Fruit fly (Drosophila melanogaster) whole organism, embryonic: Measurements from ENCODE around the gene CG13838.

Experiments
- Antp ChIP-seq: fragments of 200-800 bp; sonication (Bioruptor generic); optimal IDR thresholded peaks from 3 replicates; lab custom pipeline; 2016; ENCODE audit warnings: missing biosample characterization, missing genetic modification characterization
- CG10267 ChIP-seq: fragments of 200-800 bp; sonication (Bioruptor generic); optimal IDR thresholded peaks from 2 replicates; lab custom pipeline; 2018; ENCODE audit warnings: missing biosample characterization, mild to moderate bottlenecking, missing genetic modification characterization, moderate library complexity
- CG10431 ChIP-seq: fragments of 200-800 bp; sonication (Bioruptor generic); optimal IDR thresholded peaks from 3 replicates; lab custom pipeline; 2018; ENCODE audit warnings: missing biosample characterization, mild to moderate bottlenecking, missing genetic modification characterization
- CG10654 ChIP-seq: fragments of 200-800 bp; sonication (Bioruptor generic); optimal IDR thresholded peaks from 2 replicates; lab custom pipeline; 2016; ENCODE audit warnings: missing biosample characterization, missing genetic modification characterization
- CG12299 ChIP-seq: fragments of 200-800 bp; sonication (Bioruptor generic); optimal IDR thresholded peaks from 2 replicates; lab custom pipeline; 2018; ENCODE audit warnings: missing biosample characterization, mild to moderate bottlenecking, missing genetic modification characterization
- CG12942 ChIP-seq: fragments of 200-800 bp; sonication (Bioruptor generic); optimal IDR thresholded peaks from 3 replicates; lab custom pipeline; 2016; ENCODE audit warnings: missing biosample characterization, missing genetic modification characterization
- CG1529 ChIP-seq: fragments of 200-800 bp; sonication (Bioruptor generic); optimal IDR thresholded peaks from 3 replicates; lab custom pipeline; 2018; ENCODE audit warnings: missing biosample characterization, missing genetic modification characterization
- CG15601 ChIP-seq: fragments of 200-800 bp; sonication (Bioruptor generic); optimal IDR thresholded peaks from 3 replicates; lab custom pipeline; 2019; ENCODE audit warnings: missing biosample characterization, mild to moderate bottlenecking, missing genetic modification characterization, moderate library complexity
- CG18262 ChIP-seq: fragments of 200-800 bp; optimal IDR thresholded peaks from 3 replicates; lab custom pipeline; 2019; ENCODE audit warnings: missing biosample characterization, mild to moderate bottlenecking, missing genetic modification characterization, moderate library complexity
- CG18599 ChIP-seq: fragments of 200-800 bp; sonication (Bioruptor generic); optimal IDR thresholded peaks from 3 replicates; lab custom pipeline; 2017; ENCODE audit warnings: missing biosample characterization, missing genetic modification characterization, mild to moderate bottlenecking, moderate library complexity, missing genetic modification reagents
- CG2129 ChIP-seq: fragments of 200-800 bp; sonication (Bioruptor generic); IDR thresholded peaks from 2 replicates; pipeline ENCODE4 v1.3.6; 2022; ENCODE audit warnings: missing biosample characterization, missing genetic modification characterization; ENCODE audit not compliant: partially characterized antibody
- CG31365 ChIP-seq: fragments of 200-800 bp; sonication (Bioruptor generic); optimal IDR thresholded peaks from 2 replicates; lab custom pipeline; 2018; ENCODE audit warnings: missing biosample characterization, mild to moderate bottlenecking, missing genetic modification characterization
- CG3995 ChIP-seq: fragments of 200-800 bp; sonication (Bioruptor generic); optimal IDR thresholded peaks from 3 replicates; lab custom pipeline; 2016; ENCODE audit warnings: missing biosample characterization, missing genetic modification characterization
- CG4730 ChIP-seq: fragments of 200-800 bp; sonication (Bioruptor generic); IDR thresholded peaks from 2 replicates; pipeline ENCODE4 v1.3.6; 2022; ENCODE audit warnings: missing biosample characterization, missing genetic modification characterization
- CG4820 ChIP-seq: fragments of 200-800 bp; sonication (Bioruptor generic); optimal IDR thresholded peaks from 3 replicates; lab custom pipeline; 2016; ENCODE audit warnings: missing biosample characterization, missing genetic modification characterization
- CG6683 ChIP-seq: fragments of 200-800 bp; sonication (Bioruptor generic); optimal IDR thresholded peaks from 2 replicates; lab custom pipeline; 2017; ENCODE audit warnings: missing biosample characterization, mild to moderate bottlenecking, missing genetic modification characterization, missing genetic modification reagents
- CG7372 ChIP-seq: fragments of 200-800 bp; sonication (Bioruptor generic); IDR thresholded peaks from 2 replicates; pipeline ENCODE4 v1.3.6; 2022; ENCODE audit warnings: missing biosample characterization, missing genetic modification characterization
- CG8290 ChIP-seq, 3 experiments: fragments of 200-800 bp; sonication (Bioruptor generic); optimal IDR thresholded peaks; 2 replicates each; lab custom pipeline; 2016 to 2019; ENCODE audit warnings: missing biosample characterization in 3 of 3, missing genetic modification characterization in 3 of 3, mild to moderate bottlenecking in 2 of 3, moderate library complexity in 1 of 3
- CG8924 ChIP-seq: fragments of 200-800 bp; optimal IDR thresholded peaks from 3 replicates; lab custom pipeline; 2019; ENCODE audit warnings: missing biosample characterization, mild to moderate bottlenecking, missing genetic modification characterization, moderate library complexity
- CG9797 ChIP-seq: fragments of 200-800 bp; sonication (Bioruptor generic); optimal IDR thresholded peaks from 3 replicates; lab custom pipeline; 2018; ENCODE audit warnings: missing biosample characterization, mild to moderate bottlenecking, missing genetic modification characterization
- CG9817 ChIP-seq: fragments of 200-800 bp; sonication (Bioruptor generic); optimal IDR thresholded peaks from 2 replicates; lab custom pipeline; 2018; ENCODE audit warnings: missing biosample characterization, mild to moderate bottlenecking, missing genetic modification characterization, moderate library complexity
- Chrac-16 ChIP-seq: fragments of 200-800 bp; sonication (Bioruptor generic); optimal IDR thresholded peaks from 3 replicates; lab custom pipeline; 2016; ENCODE audit warnings: missing biosample characterization, missing genetic modification characterization
- CkIIα-i1 ChIP-seq: fragments of 200-800 bp; sonication (Bioruptor generic); IDR thresholded peaks from 2 replicates; pipeline ENCODE4 v1.3.6; 2022; ENCODE audit warnings: missing biosample characterization, missing genetic modification characterization
- Dek ChIP-seq: fragments of 200-800 bp; sonication (Bioruptor generic); optimal IDR thresholded peaks from 3 replicates; lab custom pipeline; 2019; ENCODE audit warnings: missing biosample characterization, mild to moderate bottlenecking, missing genetic modification characterization, moderate library complexity
- Dfd ChIP-seq, 2 experiments: fragments of >200 bp; optimal IDR thresholded peaks; 2 replicates each; lab custom pipeline; 2017; ENCODE audit warnings: missing biosample characterization in 2 of 2, missing genetic modification characterization in 2 of 2
- ERR ChIP-seq: fragments of 200-800 bp; sonication (Bioruptor generic); optimal IDR thresholded peaks from 2 replicates; lab custom pipeline; 2016; ENCODE audit warnings: missing biosample characterization, missing genetic modification characterization
- H15 ChIP-seq: fragments of 200-800 bp; sonication (Bioruptor generic); IDR thresholded peaks from 3 replicates; pipeline ENCODE4 v1.3.6; 2022; ENCODE audit warnings: missing biosample characterization, missing genetic modification characterization
- H2.0 ChIP-seq: fragments of 200-800 bp; sonication (Bioruptor generic); IDR thresholded peaks from 2 replicates; pipeline ENCODE4 v1.3.6; 2022; ENCODE audit warnings: missing biosample characterization, missing genetic modification characterization
- Lim3 ChIP-seq: fragments of 200-800 bp; sonication (Bioruptor generic); IDR thresholded peaks from 2 replicates; pipeline ENCODE4 v1.3.6; 2022; ENCODE audit warnings: missing biosample characterization, missing genetic modification characterization
- Max ChIP-seq: fragments of 200-800 bp; sonication (Bioruptor generic); optimal IDR thresholded peaks from 2 replicates; lab custom pipeline; 2016; ENCODE audit warnings: missing biosample characterization, mild to moderate bottlenecking, missing genetic modification characterization
- NK7.1 ChIP-seq: fragments of 200-800 bp; sonication (Bioruptor generic); optimal IDR thresholded peaks from 3 replicates; lab custom pipeline; 2016; ENCODE audit warnings: missing biosample characterization, missing genetic modification characterization
- Oaz ChIP-seq: fragments of 200-800 bp; sonication (Bioruptor generic); IDR thresholded peaks from 2 replicates; pipeline ENCODE4 v1.3.6; 2022; ENCODE audit warnings: missing biosample characterization, missing genetic modification characterization
- PHDP ChIP-seq: fragments of 200-800 bp; sonication (Bioruptor generic); optimal IDR thresholded peaks from 3 replicates; lab custom pipeline; 2018; ENCODE audit warnings: missing biosample characterization, mild to moderate bottlenecking, missing genetic modification characterization, moderate library complexity
- Rx ChIP-seq: fragments of 200-800 bp; sonication (Bioruptor generic); IDR thresholded peaks from 2 replicates; pipeline ENCODE4 v1.3.6; 2022; ENCODE audit warnings: missing biosample characterization, missing genetic modification characterization
- aop ChIP-seq: fragments of 200-800 bp; sonication (Bioruptor generic); IDR thresholded peaks from 2 replicates; pipeline ENCODE4 v1.3.6; 2022; ENCODE audit warnings: missing biosample characterization, missing genetic modification characterization
- bab2 ChIP-seq: fragments of 200-800 bp; sonication (Bioruptor generic); optimal IDR thresholded peaks from 2 replicates; lab custom pipeline; 2016; ENCODE audit warnings: missing biosample characterization, missing genetic modification characterization
- bsh ChIP-seq, 2 experiments: fragments of 200-800 bp; sonication (Bioruptor generic); optimal IDR thresholded peaks; 2 replicates each; lab custom pipeline; 2017 to 2018; ENCODE audit warnings: mild to moderate bottlenecking in 2 of 2, missing biosample characterization in 2 of 2, missing genetic modification characterization in 2 of 2, moderate library complexity in 1 of 2
- caup ChIP-seq: fragments of 200-800 bp; sonication (Bioruptor generic); optimal IDR thresholded peaks from 3 replicates; lab custom pipeline; 2017; ENCODE audit warnings: missing biosample characterization, mild to moderate bottlenecking, missing genetic modification characterization, moderate library complexity; ENCODE audit not compliant: severe bottlenecking
- chm ChIP-seq: fragments of 200-800 bp; sonication (Bioruptor generic); IDR thresholded peaks from 2 replicates; pipeline ENCODE4 v1.3.6; 2022; ENCODE audit warnings: missing biosample characterization, missing genetic modification characterization
- crol ChIP-seq: fragments of 200-800 bp; sonication (Bioruptor generic); IDR thresholded peaks from 2 replicates; pipeline ENCODE4 v1.3.6; 2022; ENCODE audit warnings: missing biosample characterization, missing genetic modification characterization
- crp ChIP-seq, 2 experiments: fragments of 200-800 bp; sonication (Bioruptor generic); optimal IDR thresholded peaks; 2 replicates in 1 of 2; 3 replicates in 1 of 2; lab custom pipeline; 2017; ENCODE audit warnings: missing biosample characterization in 2 of 2, missing genetic modification characterization in 2 of 2, mild to moderate bottlenecking in 1 of 2, moderate library complexity in 1 of 2
- dm ChIP-seq: fragments of 200-800 bp; sonication (Bioruptor generic); optimal IDR thresholded peaks from 3 replicates; lab custom pipeline; 2016; ENCODE audit warnings: missing biosample characterization, missing genetic modification characterization
- emc ChIP-seq: fragments of 200-800 bp; sonication (Bioruptor generic); optimal IDR thresholded peaks from 2 replicates; lab custom pipeline; 2016; ENCODE audit warnings: missing biosample characterization, missing genetic modification characterization
- exex ChIP-seq: fragments of 200-800 bp; sonication (Bioruptor generic); optimal IDR thresholded peaks from 4 replicates; lab custom pipeline; 2018; ENCODE audit warnings: missing biosample characterization, mild to moderate bottlenecking, missing genetic modification characterization, moderate library complexity
- ftz-f1 ChIP-seq: fragments of 200-800 bp; sonication (Bioruptor generic); optimal IDR thresholded peaks from 2 replicates; lab custom pipeline; 2016; ENCODE audit warnings: missing biosample characterization, missing genetic modification characterization
- ken ChIP-seq: fragments of 200-800 bp; sonication (Bioruptor generic); IDR thresholded peaks from 3 replicates; pipeline ENCODE4 v1.3.6; 2022; ENCODE audit warnings: missing biosample characterization, missing genetic modification characterization
- sc ChIP-seq, 3 experiments: fragments of >200 bp in 2 of 3; fragments of 200-800 bp in 1 of 3; sonication (Bioruptor generic) in 1 of 3; optimal IDR thresholded peaks; 2 replicates in 2 of 3; 3 replicates in 1 of 3; lab custom pipeline; 2017; ENCODE audit warnings: mild to moderate bottlenecking in 1 of 3, missing biosample characterization in 1 of 3, missing genetic modification characterization in 1 of 3, missing genetic modification reagents in 1 of 3
- slp2 ChIP-seq: fragments of 200-800 bp; sonication (Bioruptor generic); optimal IDR thresholded peaks from 2 replicates; lab custom pipeline; 2016; ENCODE audit warnings: missing biosample characterization, missing genetic modification characterization
- ssp ChIP-seq: fragments of 200-800 bp; sonication (Bioruptor generic); IDR thresholded peaks from 2 replicates; pipeline ENCODE4 v1.3.6; 2022; ENCODE audit warnings: missing biosample characterization, missing genetic modification characterization

The CG13838 gene

DNA sequence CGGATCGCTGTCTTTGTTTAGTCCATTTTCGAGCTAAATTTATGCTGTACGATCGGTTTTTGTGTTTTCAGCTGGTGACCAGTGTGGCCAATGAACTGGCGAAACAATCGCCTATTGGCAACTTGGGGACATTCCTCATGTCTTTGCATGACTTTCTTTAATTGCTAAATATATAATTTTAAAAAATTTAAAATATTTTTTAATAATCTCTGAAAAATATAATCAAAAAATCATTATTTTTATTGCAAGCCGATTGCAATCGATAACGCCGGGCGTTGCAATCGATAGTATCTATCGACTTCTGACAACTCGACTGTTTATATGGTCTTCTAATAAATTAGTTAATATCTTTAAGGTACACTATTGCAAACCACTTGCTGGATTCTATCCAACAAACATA lies 19.2 kb downstream of the CG13838 start, which contains the start of the genes sav and Ublcp1 (continued):
- TF ChIP-seq chm (no peak), CG3995 (GFP tag; lab: Kevin White, UChicago) (no peak), CG10431 (GFP tag; lab: Kevin White, UChicago) (no peak), ken (no peak), CG6683 (GFP tag; lab: Kevin White, UChicago) (no peak), Lim3 (GFP tag; lab: Robert Waterston, UW) (no peak), CG12942 (GFP tag; lab: Kevin White, UChicago) (peak; percentile 0), CG9797 (GFP tag; lab: Kevin White, UChicago) (peak; percentile 71), caup (GFP tag; lab: Kevin White, UChicago) (no peak), Dfd (GFP tag; optimal IDR thresholded peaks at IDR 0.05; lab: Kevin White, UChicago) (no peak), CG9817 (tag; lab: Kevin White, UChicago) (no peak), bsh (GFP tag; optimal IDR thresholded peaks at IDR 0.05; lab: Kevin White, UChicago) (peak in 1 of 2 experiments; percentile 12), sc (optimal IDR thresholded peaks at IDR 0.05; lab: Kevin White, UChicago) (no peak), sc (GFP tag; optimal IDR thresholded peaks at IDR 0.05; lab: Kevin White, UChicago) (no peak), dm (GFP tag; lab: Kevin White, UChicago) (no peak), CG4820 (GFP tag; lab: Kevin White, UChicago) (no peak), CG8924 (tag; lab: Kevin White, UChicago) (peak; percentile 54), CG18262 (tag; lab: Kevin White, UChicago) (peak; percentile 55), CG10654 (GFP tag; lab: Kevin White, UChicago) (no peak), Max (peak; percentile 25), CG18599 (no peak), CG10267 (tag; lab: Kevin White, UChicago) (peak; percentile 64), CG2129 (GFP tag; lab: Robert Waterston, UW) (peak; percentile 92), Dek (tag; lab: Kevin White, UChicago) (no peak), slp2 (GFP tag; lab: Kevin White, UChicago) (no peak), CG8290 (GFP tag; optimal IDR thresholded peaks at IDR 0.05; lab: Kevin White, UChicago) (peak; percentile 28), CG8290 (tag; optimal IDR thresholded peaks at IDR 0.05; lab: Kevin White, UChicago) (no peak), PHDP (tag; lab: Kevin White, UChicago) (peak; percentile 45), ftz-f1 (GFP tag; lab: Kevin White, UChicago) (no peak), CG4730 (GFP tag; lab: Robert Waterston, UW) (no peak), CG31365 (tag; lab: Kevin White, UChicago) (no peak), crol (GFP tag; lab: Robert Waterston, UW) (no peak), crp (GFP tag; optimal IDR thresholded peaks at IDR 0.05; lab: Kevin White, UChicago) (peak in 1 of 2 experiments; percentile 76), bab2 (GFP tag; lab: Kevin White, UChicago) (no peak), CG7372 (GFP tag; lab: Robert Waterston, UW) (no peak), exex (tag; lab: Kevin White, UChicago) (no peak), ssp (GFP tag; lab: Robert Waterston, UW) (0 out of 2 replicates have a peak, but pooled peaks have one; percentile 15), ERR (no peak), emc (no peak), CG12299 (tag; lab: Kevin White, UChicago) (no peak), CG1529 (no peak), H2.0 (GFP tag; lab: Robert Waterston, UW) (no peak), H15 (no peak), aop (no peak), Rx (GFP tag; lab: Robert Waterston, UW) (no peak), CG15601 (tag; lab: Kevin White, UChicago) (no peak), Oaz (GFP tag; lab: Robert Waterston, UW) (no peak), Chrac-16 (GFP tag; lab: Kevin White, UChicago) (peak; percentile 17), NK7.1 (no peak), Antp (GFP tag; lab: Kevin White, UChicago) (no peak), CkIIα-i1 (GFP tag; lab: Robert Waterston, UW) (no peak)
